Worm (Caenorhabditis elegans) whole organism, young adult: Measurements from ENCODE around the gene ndub-3.

ENCODE experiments used
- B0019.2 ChIP-seq: fragments of 200-800 bp; sonication (Bioruptor generic); conservative IDR thresholded peaks from 2 replicates; pipeline ENCODE4 v1.3.6; 2022; ENCODE audit warnings: missing genetic modification reagents, missing genetic modification characterization, missing compliant biosample characterization
- C06A6.2 ChIP-seq: fragments of 200-800 bp; sonication (Bioruptor generic); conservative IDR thresholded peaks from 2 replicates; pipeline ENCODE4 v1.3.6; 2022; ENCODE audit warnings: missing genetic modification characterization, missing compliant biosample characterization
- F52B5.7 ChIP-seq: sonication (generic microtip); optimal IDR thresholded peaks from 2 replicates; lab custom pipeline; 2016; ENCODE audit warnings: mild to moderate bottlenecking, missing genetic modification characterization, missing compliant biosample characterization
- F55B11.4 ChIP-seq: sonication (generic microtip); optimal IDR thresholded peaks from 2 replicates; lab custom pipeline; 2016; ENCODE audit warnings: missing compliant biosample characterization, missing genetic modification characterization, borderline replicate concordance; ENCODE audit not compliant: insufficient read depth
- T26A5.8 ChIP-seq: sonication (generic microtip); optimal IDR thresholded peaks from 2 replicates; lab custom pipeline; 2016; ENCODE audit warnings: missing genetic modification characterization, missing compliant biosample characterization
- Y53F4B.3 ChIP-seq: fragments of 200-800 bp; sonication (Bioruptor generic); IDR thresholded peaks from 2 replicates; pipeline ENCODE4 v1.3.6; 2022; ENCODE audit warnings: missing genetic modification reagents, missing genetic modification characterization, missing compliant biosample characterization
- Y53G8AR.9 ChIP-seq: fragments of 200-800 bp; sonication (Bioruptor generic); conservative IDR thresholded peaks from 2 replicates; pipeline ENCODE4 v1.3.6; 2022; ENCODE audit warnings: missing genetic modification reagents, missing genetic modification characterization, missing compliant biosample characterization
- Y56A3A.18 ChIP-seq: fragments of 200-800 bp; sonication (Bioruptor generic); IDR thresholded peaks from 2 replicates; pipeline ENCODE4 v1.3.6; 2022; ENCODE audit warnings: missing genetic modification reagents, missing genetic modification characterization, missing compliant biosample characterization
- Y95B8A.8 ChIP-seq: fragments of 200-800 bp; sonication (Bioruptor generic); IDR thresholded peaks from 2 replicates; pipeline ENCODE4 v1.3.6; 2022; ENCODE audit warnings: missing genetic modification reagents, missing genetic modification characterization, missing compliant biosample characterization
- ZK185.1 ChIP-seq: sonication (generic microtip); optimal IDR thresholded peaks from 2 replicates; lab custom pipeline; 2016; ENCODE audit warnings: mild to moderate bottlenecking, missing genetic modification characterization, missing compliant biosample characterization; ENCODE audit not compliant: poor library complexity, severe bottlenecking
- akir-1 ChIP-seq: fragments of 200-800 bp; sonication (Bioruptor generic); optimal IDR thresholded peaks from 2 replicates; lab custom pipeline; 2018; ENCODE audit warnings: mild to moderate bottlenecking, missing genetic modification characterization, moderate library complexity, missing compliant biosample characterization
- ama-1 ChIP-seq, 3 experiments: fragments of 150-350 bp in 1 of 3; sonication (generic microtip) in 2 of 3; optimal IDR thresholded peaks; 2 replicates each; lab custom pipeline; 2014 to 2018; ENCODE audit warnings: missing biosample characterization in 2 of 3, missing genetic modification characterization in 2 of 3, missing genetic modification reagents in 2 of 3
- athp-1 ChIP-seq: sonication (generic microtip); optimal IDR thresholded peaks from 2 replicates; lab custom pipeline; 2017; ENCODE audit warnings: mild to moderate bottlenecking, missing genetic modification characterization, missing compliant biosample characterization
- attf-5 ChIP-seq: fragments of 200-800 bp; sonication (Bioruptor generic); optimal IDR thresholded peaks from 2 replicates; lab custom pipeline; 2018; ENCODE audit warnings: mild to moderate bottlenecking, missing genetic modification characterization, missing compliant biosample characterization
- attf-6 ChIP-seq: fragments of 200-800 bp; sonication (Bioruptor generic); IDR thresholded peaks from 2 replicates; pipeline ENCODE4 v1.3.6; 2022; ENCODE audit warnings: missing genetic modification reagents, missing genetic modification characterization, missing compliant biosample characterization
- bed-1 ChIP-seq: fragments of 200-800 bp; sonication (Bioruptor generic); IDR thresholded peaks from 2 replicates; pipeline ENCODE4 v1.3.6; 2022; ENCODE audit warnings: missing genetic modification reagents, missing genetic modification characterization, missing compliant biosample characterization
- bed-2 ChIP-seq: fragments of 200-800 bp; sonication (Bioruptor generic); IDR thresholded peaks from 2 replicates; pipeline ENCODE4 v1.3.6; 2022; ENCODE audit warnings: missing genetic modification reagents, missing genetic modification characterization, missing compliant biosample characterization
- ceh-100 ChIP-seq: fragments of 200-800 bp; sonication (Bioruptor generic); IDR thresholded peaks from 2 replicates; pipeline ENCODE4 v1.3.6; 2022; ENCODE audit warnings: missing genetic modification reagents, missing genetic modification characterization, missing compliant biosample characterization
- ceh-27 ChIP-seq: fragments of 200-800 bp; sonication (Bioruptor generic); optimal IDR thresholded peaks from 2 replicates; lab custom pipeline; 2018; ENCODE audit warnings: mild to moderate bottlenecking, missing genetic modification characterization, moderate library complexity, missing compliant biosample characterization
- ceh-40 ChIP-seq: fragments of 200-800 bp; sonication (Bioruptor generic); IDR thresholded peaks from 2 replicates; pipeline ENCODE4 v1.3.6; 2022; ENCODE audit warnings: missing genetic modification characterization, missing compliant biosample characterization
- chd-7 ChIP-seq: sonication (generic microtip); optimal IDR thresholded peaks from 2 replicates; lab custom pipeline; 2016; ENCODE audit warnings: mild to moderate bottlenecking, missing genetic modification characterization, moderate library complexity, missing compliant biosample characterization
- dox-1 ChIP-seq: fragments of 200-800 bp; sonication (Bioruptor generic); IDR thresholded peaks from 2 replicates; pipeline ENCODE4 v1.3.6; 2022; ENCODE audit warnings: missing genetic modification reagents, missing genetic modification characterization, missing compliant biosample characterization
- dpff-1 ChIP-seq: sonication (generic microtip); optimal IDR thresholded peaks from 2 replicates; lab custom pipeline; 2017; ENCODE audit warnings: mild to moderate bottlenecking, missing genetic modification characterization, missing compliant biosample characterization
- egl-18 ChIP-seq: fragments of 200-800 bp; sonication (Bioruptor generic); IDR thresholded peaks from 2 replicates; pipeline ENCODE4 v1.3.6; 2022; ENCODE audit warnings: missing genetic modification reagents, missing genetic modification characterization, missing compliant biosample characterization
- egl-44 ChIP-seq: fragments of 200-800 bp; sonication (Bioruptor generic); IDR thresholded peaks from 2 replicates; pipeline ENCODE4 v1.3.6; 2022; ENCODE audit warnings: missing genetic modification reagents, missing genetic modification characterization, missing compliant biosample characterization
- egrh-3 ChIP-seq: fragments of 200-800 bp; sonication (Bioruptor generic); IDR thresholded peaks from 2 replicates; pipeline ENCODE4 v1.3.6; 2022; ENCODE audit warnings: missing genetic modification reagents, missing genetic modification characterization, missing compliant biosample characterization
- him-1 ChIP-seq: sonication (generic microtip); optimal IDR thresholded peaks from 2 replicates; lab custom pipeline; 2016; ENCODE audit warnings: missing genotype, missing genetic modification reagents, missing genetic modification characterization, missing compliant biosample characterization
- hlh-12 ChIP-seq: sonication (generic microtip); optimal IDR thresholded peaks from 2 replicates; lab custom pipeline; 2016; ENCODE audit warnings: missing genetic modification characterization, missing compliant biosample characterization
- hmg-1.2 ChIP-seq: fragments of 200-800 bp; sonication (Bioruptor generic); IDR thresholded peaks from 2 replicates; pipeline ENCODE4 v1.3.6; 2022; ENCODE audit warnings: missing genetic modification reagents, missing genetic modification characterization, missing compliant biosample characterization
- hmg-20 ChIP-seq: fragments of 200-800 bp; sonication (Bioruptor generic); IDR thresholded peaks from 2 replicates; pipeline ENCODE4 v1.3.6; 2022; ENCODE audit warnings: missing genetic modification reagents, missing genetic modification characterization, missing compliant biosample characterization
- hrde-1 ChIP-seq: sonication (generic microtip); optimal IDR thresholded peaks from 2 replicates; lab custom pipeline; 2016; ENCODE audit warnings: missing genetic modification characterization, mild to moderate bottlenecking, missing compliant biosample characterization, moderate library complexity, missing genotype, missing genetic modification reagents, borderline replicate concordance
- let-607 ChIP-seq, 2 experiments: fragments of 200-800 bp in 1 of 2; sonication (Bioruptor generic) in 1 of 2; sonication (generic microtip) in 1 of 2; optimal IDR thresholded peaks; 2 replicates each; lab custom pipeline; 2016 to 2018; ENCODE audit warnings: mild to moderate bottlenecking in 2 of 2, missing compliant biosample characterization in 2 of 2, missing genetic modification characterization in 2 of 2, moderate library complexity in 2 of 2, missing genotype in 1 of 2
- lin-35 ChIP-seq, 3 experiments: fragments of 150-350 bp in 2 of 3; sonication (generic microtip) in 1 of 3; optimal IDR thresholded peaks; 2 replicates each; lab custom pipeline; 2014 to 2018; ENCODE audit warnings: missing biosample characterization in 3 of 3, missing genetic modification characterization in 3 of 3, missing genetic modification reagents in 3 of 3
- mcd-1 ChIP-seq: fragments of 200-800 bp; sonication (Bioruptor generic); IDR thresholded peaks from 2 replicates; pipeline ENCODE4 v1.3.6; 2022; ENCODE audit warnings: missing genetic modification reagents, missing genetic modification characterization, missing compliant biosample characterization
- mel-28 ChIP-seq: sonication (generic microtip); optimal IDR thresholded peaks from 2 replicates; lab custom pipeline; 2016; ENCODE audit warnings: borderline replicate concordance, mild to moderate bottlenecking, missing genetic modification characterization, missing compliant biosample characterization
- nfya-1 ChIP-seq: sonication (generic microtip); optimal IDR thresholded peaks from 2 replicates; lab custom pipeline; 2017; ENCODE audit warnings: antibody characterized with exemption, missing compliant biosample characterization, missing genetic modification characterization, borderline replicate concordance; ENCODE audit not compliant: insufficient read depth
- nhr-80 ChIP-seq: sonication (generic microtip); optimal IDR thresholded peaks from 2 replicates; lab custom pipeline; 2016; ENCODE audit warnings: missing genetic modification characterization, missing compliant biosample characterization
- rcor-1 ChIP-seq: fragments of 200-800 bp; sonication (Bioruptor generic); IDR thresholded peaks from 2 replicates; pipeline ENCODE4 v1.3.6; 2022; ENCODE audit warnings: missing genetic modification reagents, missing genetic modification characterization, missing compliant biosample characterization
- snpc-1.1 ChIP-seq: sonication (generic microtip); optimal IDR thresholded peaks from 2 replicates; lab custom pipeline; 2017; ENCODE audit warnings: missing genetic modification characterization, mild to moderate bottlenecking, missing compliant biosample characterization, antibody characterized with exemption, moderate library complexity, missing genotype, missing genetic modification reagents; ENCODE audit not compliant: insufficient read depth
- snpc-4 ChIP-seq, 5 experiments: fragments of 150-350 bp in 1 of 5; sonication (generic microtip) in 4 of 5; optimal IDR thresholded peaks; 2 replicates each; lab custom pipeline; 2014 to 2018; ENCODE audit warnings: missing genetic modification characterization in 5 of 5, missing biosample characterization in 3 of 5, antibody characterized with exemption in 2 of 5, mild to moderate bottlenecking in 2 of 5, missing compliant biosample characterization in 2 of 5, missing genotype in 2 of 5, moderate library complexity in 2 of 5, missing genetic modification reagents in 1 of 5
- somi-1 ChIP-seq: fragments of 200-800 bp; sonication (Bioruptor generic); optimal IDR thresholded peaks from 2 replicates; lab custom pipeline; 2018; ENCODE audit warnings: mild to moderate bottlenecking, missing genetic modification characterization, missing compliant biosample characterization
- tbp1 ChIP-seq: fragments of 200-800 bp; sonication (Bioruptor generic); optimal IDR thresholded peaks from 2 replicates; lab custom pipeline; 2018; ENCODE audit warnings: mild to moderate bottlenecking, missing genetic modification characterization, missing compliant biosample characterization
- tlf-1 ChIP-seq: fragments of 200-800 bp; sonication (Bioruptor generic); optimal IDR thresholded peaks from 2 replicates; lab custom pipeline; 2018; ENCODE audit warnings: mild to moderate bottlenecking, missing genetic modification characterization, missing compliant biosample characterization
- unc-62 ChIP-seq: fragments of 150-350 bp; optimal IDR thresholded peaks from 2 replicates; lab custom pipeline; 2014; ENCODE audit warnings: missing biosample characterization, missing genetic modification reagents, missing genetic modification characterization
- ztf-22 ChIP-seq: fragments of 200-800 bp; sonication (Bioruptor generic); optimal IDR thresholded peaks from 2 replicates; lab custom pipeline; 2018; ENCODE audit warnings: mild to moderate bottlenecking, missing genetic modification characterization, moderate library complexity, missing compliant biosample characterization
- ztf-6 ChIP-seq: fragments of 200-800 bp; sonication (Bioruptor generic); IDR thresholded peaks from 2 replicates; pipeline ENCODE4 v1.3.6; 2022; ENCODE audit warnings: missing genetic modification reagents, missing genetic modification characterization, missing compliant biosample characterization

The ndub-3 gene

ce11 chrII:8931405-8932149 lies 33.1 kb downstream of the ndub-3 start:
- TF ChIP-seq athp-1 = no peak
- TF ChIP-seq him-1 (tag; lab: Kevin White, UChicago) = no peak
- TF ChIP-seq hmg-1.2 (GFP tag; lab: Robert Waterston, UW) = peak; percentile 44; the same call in 1 of the 2 replicates
- peak in 1 of 2 experiments; percentile 19 for TF ChIP-seq let-607 (tag; optimal IDR thresholded peaks at IDR 0.05; lab: Kevin White, UChicago)
- TF ChIP-seq egrh-3 (GFP tag; lab: Robert Waterston, UW) = peak; percentile 4; the same call in 1 of the 2 replicates
- TF ChIP-seq T26A5.8 = no peak
- TF ChIP-seq nhr-80 (tag; lab: Kevin White, UChicago) = peak; percentile 61
- TF ChIP-seq hrde-1 (tag; lab: Kevin White, UChicago) = no peak
- no peak for TF ChIP-seq hmg-20
- TF ChIP-seq rcor-1 = no peak
- 0 out of 2 replicates have a peak, but pooled peaks have one; percentile 18 for TF ChIP-seq mcd-1
- no peak for TF ChIP-seq B0019.2 (GFP tag; lab: Robert Waterston, UW)
- no peak for TF ChIP-seq ztf-6
- no peak for TF ChIP-seq Y95B8A.8 (GFP tag; lab: Robert Waterston, UW)
- no peak for TF ChIP-seq lin-35 (GFP tag; optimal IDR thresholded peaks at IDR 0.05; lab: Kevin White, UChicago)
- TF ChIP-seq Y53G8AR.9 (GFP tag; lab: Robert Waterston, UW) = no peak
- no peak for TF ChIP-seq C06A6.2 (GFP tag; lab: Robert Waterston, UW)
- no peak for TF ChIP-seq unc-62 (GFP tag; lab: Kevin White, UChicago)
- no peak for TF ChIP-seq F55B11.4
- no peak for TF ChIP-seq dpff-1 (tag; lab: Kevin White, UChicago)
- no peak for TF ChIP-seq mel-28 (tag; lab: Kevin White, UChicago)
- no peak for TF ChIP-seq somi-1
- TF ChIP-seq tbp1 (GFP tag; lab: Kevin White, UChicago) = no peak
- no peak for TF ChIP-seq nfya-1 (tag; lab: Kevin White, UChicago)
- no peak for TF ChIP-seq bed-2 (GFP tag; lab: Robert Waterston, UW)
- no peak for TF ChIP-seq akir-1 (GFP tag; lab: Kevin White, UChicago)
- TF ChIP-seq Y56A3A.18 (GFP tag; lab: Robert Waterston, UW) = no peak
- TF ChIP-seq Y53F4B.3 (GFP tag; lab: Robert Waterston, UW) = no peak
- TF ChIP-seq ceh-100 (GFP tag; lab: Robert Waterston, UW) = no peak
- TF ChIP-seq snpc-1.1 = no peak
- no peak for TF ChIP-seq hlh-12
- no peak for TF ChIP-seq dox-1
- TF ChIP-seq egl-44 = no peak
- no peak for TF ChIP-seq bed-1
- no peak for TF ChIP-seq ceh-27 (GFP tag; lab: Kevin White, UChicago)
- no peak for TF ChIP-seq snpc-4 (GFP tag; optimal IDR thresholded peaks at IDR 0.05; lab: Kevin White, UChicago)
- TF ChIP-seq snpc-4 (tag; optimal IDR thresholded peaks at IDR 0.05; lab: Kevin White, UChicago) = peak in 1 of 4 experiments; percentile 10
- no peak for TF ChIP-seq ztf-22 (GFP tag; lab: Kevin White, UChicago)
- no peak for TF ChIP-seq chd-7 (tag; lab: Kevin White, UChicago)
- TF ChIP-seq attf-6 = no peak
- TF ChIP-seq tlf-1 (GFP tag; lab: Kevin White, UChicago) = no peak
- no peak for TF ChIP-seq ZK185.1 (tag; lab: Kevin White, UChicago)
- no peak for TF ChIP-seq F52B5.7 (tag; lab: Kevin White, UChicago)
- TF ChIP-seq ceh-40 (GFP tag; lab: Robert Waterston, UW) = no peak
- TF ChIP-seq egl-18 (GFP tag; lab: Robert Waterston, UW) = no peak
- peak; percentile 61 for TF ChIP-seq ama-1 (optimal IDR thresholded peaks at IDR 0.05; lab: Kevin White, UChicago)
- TF ChIP-seq ama-1 (GFP tag; optimal IDR thresholded peaks at IDR 0.05; lab: Kevin White, UChicago) = no peak
- no peak for TF ChIP-seq attf-5 (GFP tag; lab: Kevin White, UChicago)
